Fruit fly (Drosophila melanogaster) whole organism, prepupa: ENCODE results near the gene Hakai.

Experiments
- Blimp-1 ChIP-seq: fragments of 200-800 bp; sonication (Bioruptor generic); optimal IDR thresholded peaks from 3 replicates; lab custom pipeline; 2017; ENCODE audit warnings: missing biosample characterization, missing genetic modification characterization, mild to moderate bottlenecking, moderate library complexity, missing genetic modification reagents
- CG10669 ChIP-seq: fragments of 200-800 bp; sonication (Bioruptor generic); optimal IDR thresholded peaks from 3 replicates; lab custom pipeline; 2018; ENCODE audit warnings: missing biosample characterization, mild to moderate bottlenecking, missing genetic modification characterization, moderate library complexity
- CG11294 ChIP-seq: fragments of 200-800 bp; sonication (Bioruptor generic); IDR thresholded peaks from 2 replicates; pipeline ENCODE4 v1.3.6; 2022; ENCODE audit warnings: missing biosample characterization, missing genetic modification characterization
- CG11902 ChIP-seq: fragments of 200-800 bp; sonication (Bioruptor generic); optimal IDR thresholded peaks from 3 replicates; lab custom pipeline; 2016; ENCODE audit warnings: missing biosample characterization, missing genetic modification characterization
- CG15336 ChIP-seq: fragments of 200-800 bp; sonication (Bioruptor generic); IDR thresholded peaks from 2 replicates; pipeline ENCODE4 v1.3.6; 2022; ENCODE audit warnings: missing biosample characterization, missing genetic modification characterization
- CG1621 ChIP-seq: fragments of 200-800 bp; sonication (Bioruptor generic); optimal IDR thresholded peaks from 3 replicates; lab custom pipeline; 2018; ENCODE audit warnings: missing biosample characterization, mild to moderate bottlenecking, missing genetic modification characterization
- CG3032 ChIP-seq: fragments of 200-800 bp; optimal IDR thresholded peaks from 2 replicates; lab custom pipeline; 2019; ENCODE audit warnings: missing biosample characterization, mild to moderate bottlenecking, missing genetic modification characterization, moderate library complexity
- CG31627 ChIP-seq: fragments of 200-800 bp; sonication (Bioruptor generic); optimal IDR thresholded peaks from 3 replicates; lab custom pipeline; 2016; ENCODE audit warnings: missing biosample characterization, missing genetic modification characterization
- CG3919 ChIP-seq: fragments of 200-800 bp; sonication (Bioruptor generic); optimal IDR thresholded peaks from 3 replicates; lab custom pipeline; 2016; ENCODE audit warnings: missing biosample characterization, missing genetic modification characterization
- CG6163 ChIP-seq: fragments of 200-800 bp; sonication (Bioruptor generic); IDR thresholded peaks from 3 replicates; pipeline ENCODE4 v1.3.6; 2022; ENCODE audit warnings: missing biosample characterization, missing genetic modification characterization
- CG6276 ChIP-seq: fragments of 200-800 bp; sonication (Bioruptor generic); optimal IDR thresholded peaks from 2 replicates; lab custom pipeline; 2017; ENCODE audit warnings: missing biosample characterization, mild to moderate bottlenecking, missing genetic modification characterization
- CG6792 ChIP-seq: fragments of 200-800 bp; sonication (Bioruptor generic); optimal IDR thresholded peaks from 3 replicates; lab custom pipeline; 2016; ENCODE audit warnings: missing biosample characterization, missing genetic modification characterization
- CG6808 ChIP-seq: fragments of 200-800 bp; sonication (Bioruptor generic); optimal IDR thresholded peaks from 3 replicates; lab custom pipeline; 2017; ENCODE audit warnings: missing biosample characterization, missing genetic modification characterization, mild to moderate bottlenecking, moderate library complexity, missing genetic modification reagents
- CG6854 ChIP-seq: fragments of 200-800 bp; sonication (Bioruptor generic); optimal IDR thresholded peaks from 2 replicates; lab custom pipeline; 2017; ENCODE audit warnings: missing biosample characterization, mild to moderate bottlenecking, missing genetic modification characterization
- CG8319 ChIP-seq: fragments of 200-800 bp; sonication (Bioruptor generic); optimal IDR thresholded peaks from 3 replicates; lab custom pipeline; 2016; ENCODE audit warnings: missing biosample characterization, missing genetic modification characterization
- CG8632 ChIP-seq: fragments of 200-800 bp; sonication (Bioruptor generic); optimal IDR thresholded peaks from 3 replicates; lab custom pipeline; 2016; ENCODE audit warnings: missing biosample characterization, missing genetic modification characterization
- CG9139 ChIP-seq: fragments of 200-800 bp; sonication (Bioruptor generic); optimal IDR thresholded peaks from 3 replicates; lab custom pipeline; 2017; ENCODE audit warnings: missing biosample characterization, mild to moderate bottlenecking, missing genetic modification characterization
- Eip75B ChIP-seq: fragments of 200-800 bp; sonication (Bioruptor generic); optimal IDR thresholded peaks from 3 replicates; lab custom pipeline; 2016; ENCODE audit warnings: missing biosample characterization, missing genetic modification characterization
- Eip78C ChIP-seq: fragments of 200-800 bp; sonication (Bioruptor generic); peaks from one replicate; lab custom pipeline; 2016; ENCODE audit warnings: missing biosample characterization, missing genetic modification characterization
- Ets96B ChIP-seq: fragments of 200-800 bp; optimal IDR thresholded peaks from 2 replicates; lab custom pipeline; 2019; ENCODE audit warnings: missing biosample characterization, mild to moderate bottlenecking, missing genetic modification characterization, moderate library complexity
- Gug ChIP-seq: fragments of 200-800 bp; sonication (Bioruptor generic); IDR thresholded peaks from 2 replicates; pipeline ENCODE4 v1.3.6; 2022; ENCODE audit warnings: missing biosample characterization, missing genetic modification characterization
- Hr39 ChIP-seq: fragments of 200-800 bp; sonication (Bioruptor generic); optimal IDR thresholded peaks from 2 replicates; lab custom pipeline; 2016; ENCODE audit warnings: missing biosample characterization, missing genetic modification characterization
- Hr4 ChIP-seq: fragments of 200-800 bp; sonication (Bioruptor generic); optimal IDR thresholded peaks from 3 replicates; lab custom pipeline; 2016; ENCODE audit warnings: missing biosample characterization, missing genetic modification characterization
- Met ChIP-seq: fragments of 200-800 bp; sonication (Bioruptor generic); optimal IDR thresholded peaks from 3 replicates; lab custom pipeline; 2016; ENCODE audit warnings: missing biosample characterization, missing genetic modification characterization
- OdsH ChIP-seq: fragments of 200-800 bp; sonication (Bioruptor generic); optimal IDR thresholded peaks from 3 replicates; lab custom pipeline; 2016; ENCODE audit warnings: missing biosample characterization, missing genetic modification characterization
- Smox ChIP-seq: fragments of 200-800 bp; sonication (Bioruptor generic); optimal IDR thresholded peaks from 3 replicates; lab custom pipeline; 2016; ENCODE audit warnings: missing biosample characterization, missing genetic modification characterization
- Sox14 ChIP-seq: fragments of 200-800 bp; sonication (Bioruptor generic); optimal IDR thresholded peaks from 3 replicates; lab custom pipeline; 2016; ENCODE audit warnings: missing biosample characterization, missing genetic modification characterization
- Sox15 ChIP-seq: fragments of 200-800 bp; sonication (Bioruptor generic); optimal IDR thresholded peaks from 3 replicates; lab custom pipeline; 2016; ENCODE audit warnings: missing biosample characterization, missing genetic modification characterization
- achi ChIP-seq: fragments of 200-800 bp; sonication (Bioruptor generic); optimal IDR thresholded peaks from 3 replicates; lab custom pipeline; 2016; ENCODE audit warnings: missing biosample characterization, missing genetic modification characterization
- acj6 ChIP-seq: fragments of 200-800 bp; sonication (Bioruptor generic); optimal IDR thresholded peaks from 3 replicates; lab custom pipeline; 2016; ENCODE audit warnings: missing biosample characterization, missing genetic modification characterization
- cyc ChIP-seq: fragments of 200-800 bp; sonication (Bioruptor generic); optimal IDR thresholded peaks from 3 replicates; lab custom pipeline; 2016; ENCODE audit warnings: missing biosample characterization, missing genetic modification characterization
- dac ChIP-seq: fragments of 200-800 bp; sonication (Bioruptor generic); optimal IDR thresholded peaks from 2 replicates; lab custom pipeline; 2017; ENCODE audit warnings: missing biosample characterization, mild to moderate bottlenecking, missing genetic modification characterization
- dsx ChIP-seq: fragments of 200-800 bp; optimal IDR thresholded peaks from 3 replicates; lab custom pipeline; 2019; ENCODE audit warnings: missing biosample characterization, mild to moderate bottlenecking, missing genetic modification characterization, moderate library complexity; ENCODE audit not compliant: poor library complexity, severe bottlenecking
- fd59A ChIP-seq: fragments of 200-800 bp; sonication (Bioruptor generic); optimal IDR thresholded peaks from 2 replicates; lab custom pipeline; 2017; ENCODE audit warnings: missing biosample characterization, mild to moderate bottlenecking, missing genetic modification characterization, missing genetic modification reagents
- fd85E ChIP-seq: fragments of 200-800 bp; sonication (Bioruptor generic); optimal IDR thresholded peaks from 3 replicates; lab custom pipeline; 2016; ENCODE audit warnings: missing biosample characterization, missing genetic modification characterization
- fkh ChIP-seq: fragments of 200-800 bp; sonication (Bioruptor generic); optimal IDR thresholded peaks from 3 replicates; lab custom pipeline; 2017; ENCODE audit warnings: missing biosample characterization, mild to moderate bottlenecking, missing genetic modification characterization, moderate library complexity
- lz ChIP-seq: fragments of 200-800 bp; sonication (Bioruptor generic); optimal IDR thresholded peaks from 3 replicates; lab custom pipeline; 2016; ENCODE audit warnings: missing biosample characterization, missing genetic modification characterization
- net ChIP-seq: fragments of 200-800 bp; sonication (Bioruptor generic); optimal IDR thresholded peaks from 3 replicates; lab custom pipeline; 2016; ENCODE audit warnings: missing biosample characterization, missing genetic modification characterization
- pdm3 ChIP-seq: fragments of 200-800 bp; sonication (Bioruptor generic); optimal IDR thresholded peaks from 3 replicates; lab custom pipeline; 2016; ENCODE audit warnings: missing biosample characterization, missing genetic modification characterization
- spab ChIP-seq: fragments of 200-800 bp; sonication (Bioruptor generic); optimal IDR thresholded peaks from 2 replicates; lab custom pipeline; 2017; ENCODE audit warnings: missing biosample characterization, mild to moderate bottlenecking, missing genetic modification characterization, missing genetic modification reagents
- ss ChIP-seq, 2 experiments: fragments of 200-800 bp; sonication (Bioruptor generic); optimal IDR thresholded peaks; 2 replicates in 1 of 2; 3 replicates in 1 of 2; lab custom pipeline; 2017 to 2018; ENCODE audit warnings: mild to moderate bottlenecking in 2 of 2, missing biosample characterization in 2 of 2, missing genetic modification characterization in 2 of 2, moderate library complexity in 1 of 2
- svp ChIP-seq: fragments of 200-800 bp; sonication (Bioruptor generic); peaks from one replicate; lab custom pipeline; 2016; ENCODE audit warnings: missing biosample characterization, missing genetic modification characterization
- topi ChIP-seq: fragments of 200-800 bp; sonication (Bioruptor generic); optimal IDR thresholded peaks from 3 replicates; lab custom pipeline; 2016; ENCODE audit warnings: missing biosample characterization, missing genetic modification characterization
- vri ChIP-seq: fragments of 200-800 bp; sonication (Bioruptor generic); optimal IDR thresholded peaks from 3 replicates; lab custom pipeline; 2016; ENCODE audit warnings: missing biosample characterization, mild to moderate bottlenecking, missing genetic modification characterization

Gene Hakai

dm6 chr2L:19583926-19584392 lies 1.7 kb upstream of the Hakai start, which contains the start of the genes PCNA2 and CG10366 (continued):
- TF ChIP-seq CG31627 (GFP tag; lab: Kevin White, UChicago) (peak; percentile 82), Ets96B (peak; percentile 45), Hr4 (GFP tag; lab: Kevin White, UChicago) (peak; percentile 58), lz (GFP tag; lab: Kevin White, UChicago) (peak; percentile 68), OdsH (GFP tag; lab: Kevin White, UChicago) (peak; percentile 69), Sox15 (peak; percentile 13), svp (GFP tag; lab: Kevin White, UChicago) (no peak), Hr39 (GFP tag; lab: Kevin White, UChicago) (peak; percentile 82), CG8319 (peak; percentile 46), CG9139 (no peak), Eip78C (GFP tag; lab: Kevin White, UChicago) (peak; percentile 74), fd85E (no peak), CG6276 (no peak), dac (GFP tag; lab: Kevin White, UChicago) (no peak), achi (GFP tag; lab: Kevin White, UChicago) (peak; percentile 68), fkh (GFP tag; lab: Kevin White, UChicago) (peak; percentile 91), Gug (GFP tag; lab: Robert Waterston, UW) (no peak; the same call in 1 of the 2 replicates), cyc (GFP tag; lab: Kevin White, UChicago) (peak; percentile 70), CG1621 (tag; lab: Kevin White, UChicago) (peak; percentile 17), Sox14 (GFP tag; lab: Kevin White, UChicago) (peak; percentile 86), CG6792 (GFP tag; lab: Kevin White, UChicago) (peak; percentile 68), Smox (GFP tag; lab: Kevin White, UChicago) (peak; percentile 47), topi (GFP tag; lab: Kevin White, UChicago) (peak; percentile 64), net (peak; percentile 46), CG11294 (GFP tag; lab: Robert Waterston, UW) (no peak), CG6808 (GFP tag; lab: Kevin White, UChicago) (no peak)

dm6 chr2L:19579995-19580578 lies 2.2 kb downstream of the Hakai start, which contains the start of gene Pmvk:
Gene Pmvk, minus strand, starts transcription at chr2L:19580351.
- TF ChIP-seq CG6854 (GFP tag; lab: Kevin White, UChicago): peak; percentile 26
- no peak for TF ChIP-seq CG11902 (GFP tag; lab: Kevin White, UChicago)
- TF ChIP-seq acj6 (GFP tag; lab: Kevin White, UChicago): no peak
- no peak for TF ChIP-seq Eip78C (GFP tag; lab: Kevin White, UChicago)
- no peak for TF ChIP-seq Met (GFP tag; lab: Kevin White, UChicago)
- TF ChIP-seq CG6808 (GFP tag; lab: Kevin White, UChicago): no peak
- no peak for TF ChIP-seq ss (GFP tag; optimal IDR thresholded peaks at IDR 0.05; lab: Kevin White, UChicago)
- no peak for TF ChIP-seq CG6276
- no peak for TF ChIP-seq CG3919 (GFP tag; lab: Kevin White, UChicago)
- no peak for TF ChIP-seq CG9139
- no peak for TF ChIP-seq dsx
- no peak for TF ChIP-seq fd85E
- TF ChIP-seq lz (GFP tag; lab: Kevin White, UChicago): no peak
- TF ChIP-seq Eip75B: no peak
- TF ChIP-seq CG15336 (GFP tag; lab: Robert Waterston, UW): 0 out of 2 replicates have a peak, but pooled peaks have one; percentile 14
- TF ChIP-seq CG6163 (GFP tag; lab: Robert Waterston, UW): no peak
- no peak for TF ChIP-seq achi (GFP tag; lab: Kevin White, UChicago)
- no peak for TF ChIP-seq Hr39 (GFP tag; lab: Kevin White, UChicago)
- no peak for TF ChIP-seq vri (GFP tag; lab: Kevin White, UChicago)
- TF ChIP-seq Sox14 (GFP tag; lab: Kevin White, UChicago): no peak
- no peak for TF ChIP-seq spab (GFP tag; lab: Kevin White, UChicago)
- no peak for TF ChIP-seq fd59A (GFP tag; lab: Kevin White, UChicago)
- no peak for TF ChIP-seq pdm3 (GFP tag; lab: Kevin White, UChicago)
- no peak for TF ChIP-seq CG3032
- TF ChIP-seq CG8632 (GFP tag; lab: Kevin White, UChicago): no peak
- no peak for TF ChIP-seq Sox15
- TF ChIP-seq Blimp-1: peak; percentile 98
- no peak for TF ChIP-seq CG10669 (GFP tag; lab: Kevin White, UChicago)
- TF ChIP-seq fkh (GFP tag; lab: Kevin White, UChicago): peak; percentile 88
- TF ChIP-seq, all 60 proteins: peak for 4
